Fruit fly (Drosophila melanogaster) whole organism, embryonic: ENCODE data around the gene CG6345.

Source experiments
- Bdp1 ChIP-seq: fragments of 200-800 bp; sonication (Bioruptor generic); optimal IDR thresholded peaks from 3 replicates; lab custom pipeline; 2016; ENCODE audit warnings: missing biosample characterization, missing genetic modification characterization
- CG11398 ChIP-seq: fragments of 200-800 bp; sonication (Bioruptor generic); optimal IDR thresholded peaks from 2 replicates; lab custom pipeline; 2016; ENCODE audit warnings: missing biosample characterization, missing genetic modification characterization
- CG12155 ChIP-seq: fragments of 200-800 bp; sonication (Bioruptor generic); optimal IDR thresholded peaks from 3 replicates; lab custom pipeline; 2016; ENCODE audit warnings: missing biosample characterization, missing genetic modification characterization
- CG12219 ChIP-seq: fragments of 200-800 bp; sonication (Bioruptor generic); optimal IDR thresholded peaks from 3 replicates; lab custom pipeline; 2018; ENCODE audit warnings: missing biosample characterization, mild to moderate bottlenecking, missing genetic modification characterization
- CG15011 ChIP-seq: fragments of 200-800 bp; sonication (Bioruptor generic); optimal IDR thresholded peaks from 3 replicates; lab custom pipeline; 2018; ENCODE audit warnings: missing biosample characterization, mild to moderate bottlenecking, missing genetic modification characterization
- CG1529 ChIP-seq: fragments of 200-800 bp; sonication (Bioruptor generic); optimal IDR thresholded peaks from 3 replicates; lab custom pipeline; 2018; ENCODE audit warnings: missing biosample characterization, missing genetic modification characterization
- CG1792 ChIP-seq: fragments of 200-800 bp; sonication (Bioruptor generic); optimal IDR thresholded peaks from 2 replicates; lab custom pipeline; 2016; ENCODE audit warnings: missing biosample characterization, missing genetic modification characterization
- CG2199 ChIP-seq: fragments of 200-800 bp; sonication (Bioruptor generic); IDR thresholded peaks from 3 replicates; pipeline ENCODE4 v1.3.6; 2022; ENCODE audit warnings: missing biosample characterization, missing genetic modification characterization
- CG2712 ChIP-seq: fragments of 200-800 bp; optimal IDR thresholded peaks from 3 replicates; lab custom pipeline; 2019; ENCODE audit warnings: missing biosample characterization, mild to moderate bottlenecking, missing genetic modification characterization, moderate library complexity
- CG31365 ChIP-seq: fragments of 200-800 bp; sonication (Bioruptor generic); optimal IDR thresholded peaks from 2 replicates; lab custom pipeline; 2018; ENCODE audit warnings: missing biosample characterization, mild to moderate bottlenecking, missing genetic modification characterization
- CG32532 ChIP-seq: fragments of 200-800 bp; sonication (Bioruptor generic); IDR thresholded peaks from 2 replicates; pipeline ENCODE4 v1.3.6; 2022; ENCODE audit warnings: missing biosample characterization, missing genetic modification characterization
- CG4707 ChIP-seq: fragments of 200-800 bp; sonication (Bioruptor generic); optimal IDR thresholded peaks from 2 replicates; lab custom pipeline; 2018; ENCODE audit warnings: missing biosample characterization, mild to moderate bottlenecking, missing genetic modification characterization, moderate library complexity
- CG4820 ChIP-seq: fragments of 200-800 bp; sonication (Bioruptor generic); optimal IDR thresholded peaks from 3 replicates; lab custom pipeline; 2016; ENCODE audit warnings: missing biosample characterization, missing genetic modification characterization
- CG6765 ChIP-seq: fragments of 200-800 bp; sonication (Bioruptor generic); optimal IDR thresholded peaks from 3 replicates; lab custom pipeline; 2017; ENCODE audit warnings: missing biosample characterization, mild to moderate bottlenecking, missing genetic modification characterization
- CG7271 ChIP-seq: fragments of 200-800 bp; sonication (Bioruptor generic); optimal IDR thresholded peaks from 2 replicates; lab custom pipeline; 2018; ENCODE audit warnings: missing biosample characterization, mild to moderate bottlenecking, missing genetic modification characterization, moderate library complexity
- CG7372 ChIP-seq: fragments of 200-800 bp; sonication (Bioruptor generic); IDR thresholded peaks from 2 replicates; pipeline ENCODE4 v1.3.6; 2022; ENCODE audit warnings: missing biosample characterization, missing genetic modification characterization
- CG8281 ChIP-seq: fragments of 200-800 bp; sonication (Bioruptor generic); optimal IDR thresholded peaks from 2 replicates; lab custom pipeline; 2018; ENCODE audit warnings: missing biosample characterization, mild to moderate bottlenecking, missing genetic modification characterization, moderate library complexity
- CG8924 ChIP-seq: fragments of 200-800 bp; optimal IDR thresholded peaks from 3 replicates; lab custom pipeline; 2019; ENCODE audit warnings: missing biosample characterization, mild to moderate bottlenecking, missing genetic modification characterization, moderate library complexity
- CG9876 ChIP-seq: fragments of 200-800 bp; sonication (Bioruptor generic); optimal IDR thresholded peaks from 2 replicates; lab custom pipeline; 2016; ENCODE audit warnings: missing biosample characterization, missing genetic modification characterization
- Dad ChIP-seq: fragments of 200-800 bp; sonication (Bioruptor generic); optimal IDR thresholded peaks from 3 replicates; lab custom pipeline; 2016; ENCODE audit warnings: missing biosample characterization, missing genetic modification characterization
- Doc2 ChIP-seq: fragments of 200-800 bp; sonication (Bioruptor generic); IDR thresholded peaks from 2 replicates; pipeline ENCODE4 v1.3.6; 2022; ENCODE audit warnings: missing biosample characterization, missing genetic modification characterization
- ERR ChIP-seq: fragments of 200-800 bp; sonication (Bioruptor generic); optimal IDR thresholded peaks from 2 replicates; lab custom pipeline; 2016; ENCODE audit warnings: missing biosample characterization, missing genetic modification characterization
- Eip74EF ChIP-seq, 2 experiments: fragments of 200-800 bp in 1 of 2; fragments of >200 bp in 1 of 2; sonication (Bioruptor generic) in 1 of 2; optimal IDR thresholded peaks; 2 replicates each; lab custom pipeline; 2017 to 2019; ENCODE audit warnings: missing biosample characterization in 2 of 2, missing genetic modification characterization in 2 of 2, mild to moderate bottlenecking in 1 of 2, moderate library complexity in 1 of 2
- H15 ChIP-seq: fragments of 200-800 bp; sonication (Bioruptor generic); IDR thresholded peaks from 3 replicates; pipeline ENCODE4 v1.3.6; 2022; ENCODE audit warnings: missing biosample characterization, missing genetic modification characterization
- HLH4C ChIP-seq: fragments of 200-800 bp; sonication (Bioruptor generic); IDR thresholded peaks from 3 replicates; pipeline ENCODE4 v1.3.6; 2022; ENCODE audit warnings: missing biosample characterization, missing genetic modification characterization; ENCODE audit not compliant: partially characterized antibody
- Hey ChIP-seq: fragments of 200-800 bp; sonication (Bioruptor generic); optimal IDR thresholded peaks from 3 replicates; lab custom pipeline; 2018; ENCODE audit warnings: missing biosample characterization, mild to moderate bottlenecking, missing genetic modification characterization
- Lhr ChIP-seq: fragments of 200-800 bp; sonication (Bioruptor generic); optimal IDR thresholded peaks from 3 replicates; lab custom pipeline; 2017; ENCODE audit warnings: mild to moderate bottlenecking, missing biosample characterization, missing genetic modification reagents, missing genetic modification characterization
- Meics ChIP-seq: fragments of 200-800 bp; sonication (Bioruptor generic); optimal IDR thresholded peaks from 2 replicates; lab custom pipeline; 2017; ENCODE audit warnings: missing biosample characterization, mild to moderate bottlenecking, missing genetic modification characterization
- Sry-δ ChIP-seq: fragments of 200-800 bp; sonication (Bioruptor generic); optimal IDR thresholded peaks from 2 replicates; lab custom pipeline; 2016; ENCODE audit warnings: missing biosample characterization, missing genetic modification characterization
- ac ChIP-seq: fragments of 200-800 bp; sonication (Bioruptor generic); optimal IDR thresholded peaks from 3 replicates; lab custom pipeline; 2017; ENCODE audit warnings: missing biosample characterization, mild to moderate bottlenecking, missing genetic modification characterization
- aop ChIP-seq: fragments of 200-800 bp; sonication (Bioruptor generic); IDR thresholded peaks from 2 replicates; pipeline ENCODE4 v1.3.6; 2022; ENCODE audit warnings: missing biosample characterization, missing genetic modification characterization
- ara ChIP-seq: fragments of 200-800 bp; sonication (Bioruptor generic); IDR thresholded peaks from 2 replicates; pipeline ENCODE4 v1.3.6; 2022; ENCODE audit warnings: missing biosample characterization, missing genetic modification characterization
- ato ChIP-seq: fragments of 200-800 bp; sonication (Bioruptor generic); IDR thresholded peaks from 2 replicates; pipeline ENCODE4 v1.3.6; 2022; ENCODE audit warnings: missing biosample characterization, missing genetic modification characterization; ENCODE audit not compliant: partially characterized antibody
- az2 ChIP-seq: fragments of 200-800 bp; sonication (Bioruptor generic); optimal IDR thresholded peaks from 3 replicates; lab custom pipeline; 2016; ENCODE audit warnings: missing biosample characterization, missing genetic modification characterization
- bowl ChIP-seq: fragments of 200-800 bp; sonication (Bioruptor generic); IDR thresholded peaks from 2 replicates; pipeline ENCODE4 v1.3.6; 2022; ENCODE audit warnings: missing biosample characterization, missing genetic modification characterization
- cg ChIP-seq: fragments of 200-800 bp; sonication (Bioruptor generic); optimal IDR thresholded peaks from 3 replicates; lab custom pipeline; 2019; ENCODE audit warnings: missing biosample characterization, mild to moderate bottlenecking, missing genetic modification characterization, moderate library complexity
- ci ChIP-seq: fragments of 200-800 bp; sonication (Bioruptor generic); IDR thresholded peaks from 3 replicates; pipeline ENCODE4 v1.3.6; 2022; ENCODE audit warnings: missing biosample characterization, missing genetic modification characterization
- dati ChIP-seq: fragments of 200-800 bp; sonication (Bioruptor generic); IDR thresholded peaks from 2 replicates; pipeline ENCODE4 v1.3.6; 2022; ENCODE audit warnings: missing biosample characterization, missing genetic modification characterization
- dpn ChIP-seq, 2 experiments: fragments of 200-800 bp; sonication (Bioruptor generic); optimal IDR thresholded peaks; 3 replicates each; lab custom pipeline; 2016; ENCODE audit warnings: missing biosample characterization in 2 of 2, missing genetic modification characterization in 2 of 2
- dysf ChIP-seq: fragments of 200-800 bp; sonication (Bioruptor generic); IDR thresholded peaks from 3 replicates; pipeline ENCODE4 v1.3.6; 2022; ENCODE audit warnings: missing biosample characterization, missing genetic modification characterization
- hth ChIP-seq: fragments of >200 bp; optimal IDR thresholded peaks from 2 replicates; lab custom pipeline; 2017; ENCODE audit warnings: inconsistent platforms
- jing ChIP-seq: fragments of 200-800 bp; sonication (Bioruptor generic); optimal IDR thresholded peaks from 2 replicates; lab custom pipeline; 2018; ENCODE audit warnings: missing biosample characterization, mild to moderate bottlenecking, missing genetic modification characterization
- jumu ChIP-seq: fragments of 200-800 bp; sonication (Bioruptor generic); optimal IDR thresholded peaks from 3 replicates; lab custom pipeline; 2016; ENCODE audit warnings: missing biosample characterization, missing genetic modification characterization
- lilli ChIP-seq: fragments of 200-800 bp; sonication (Bioruptor generic); optimal IDR thresholded peaks from 3 replicates; lab custom pipeline; 2016; ENCODE audit warnings: missing biosample characterization, missing genetic modification characterization
- nau ChIP-seq: fragments of 200-800 bp; sonication (Bioruptor generic); optimal IDR thresholded peaks from 3 replicates; lab custom pipeline; 2017; ENCODE audit warnings: missing biosample characterization, mild to moderate bottlenecking, missing genetic modification characterization, missing genetic modification reagents
- nerfin-2 ChIP-seq: fragments of 200-800 bp; sonication (Bioruptor generic); IDR thresholded peaks from 2 replicates; pipeline ENCODE4 v1.3.6; 2022; ENCODE audit warnings: missing biosample characterization, missing genetic modification characterization; ENCODE audit not compliant: partially characterized antibody
- prd ChIP-seq, 3 experiments: fragments of >200 bp in 2 of 3; fragments of 200-800 bp in 1 of 3; sonication (Bioruptor generic) in 1 of 3; optimal IDR thresholded peaks in 2 of 3; IDR thresholded peaks in 1 of 3; 2 replicates in 2 of 3; 3 replicates in 1 of 3; pipeline versions ENCODE4 v1.3.6 to Lab custom; 2017 to 2022; ENCODE audit warnings: missing biosample characterization in 1 of 3, missing genetic modification characterization in 1 of 3
- stwl ChIP-seq: fragments of 200-800 bp; sonication (Bioruptor generic); optimal IDR thresholded peaks from 3 replicates; lab custom pipeline; 2018; ENCODE audit warnings: missing biosample characterization, mild to moderate bottlenecking, missing genetic modification characterization, moderate library complexity
- tin ChIP-seq: fragments of 200-800 bp; sonication (Bioruptor generic); optimal IDR thresholded peaks from 3 replicates; lab custom pipeline; 2016; ENCODE audit warnings: missing biosample characterization, missing genetic modification characterization
- tio ChIP-seq: fragments of 200-800 bp; sonication (Bioruptor generic); optimal IDR thresholded peaks from 2 replicates; lab custom pipeline; 2017; ENCODE audit warnings: missing biosample characterization, missing genetic modification characterization, inconsistent platforms

Gene CG6345

DNA sequence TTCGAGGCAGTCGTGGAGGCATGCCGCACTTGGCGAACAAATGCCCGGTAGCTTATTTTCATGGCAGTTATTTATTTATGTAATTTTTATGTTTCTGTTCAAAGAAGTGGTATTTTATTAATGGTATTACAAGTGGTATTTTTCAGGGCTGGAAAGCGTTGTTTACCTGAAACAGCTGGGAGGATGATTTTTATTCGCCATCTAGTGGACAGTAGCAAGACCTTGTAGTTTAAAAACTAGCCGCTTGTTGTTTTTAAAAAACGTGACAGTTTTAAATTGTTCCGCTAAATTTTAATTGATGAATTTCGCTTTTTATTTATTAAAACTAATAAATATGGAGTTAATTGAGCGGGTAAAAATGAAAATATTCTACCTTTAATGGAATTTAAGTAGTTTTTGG, at the start of gene CG6345:
Gene CG6345 (minus strand): TSS at position 124 of the 400 bp plus-strand sequence.
- TF ChIP-seq H15 (GFP tag; lab: Robert Waterston, UW) (peak; percentile 77), CG1792 (peak; percentile 54), jumu (GFP tag; lab: Kevin White, UChicago) (peak; percentile 66), tio (no peak), CG12219 (GFP tag; lab: Kevin White, UChicago) (peak; percentile 84), CG7372 (GFP tag; lab: Robert Waterston, UW) (peak; percentile 74), cg (GFP tag; lab: Kevin White, UChicago) (no peak), Lhr (GFP tag; lab: Kevin White, UChicago) (peak; percentile 86), nau (GFP tag; lab: Kevin White, UChicago) (peak; percentile 87), Sry-δ (GFP tag; lab: Kevin White, UChicago) (peak; percentile 55), CG7271 (tag; lab: Kevin White, UChicago) (peak; percentile 82), CG12155 (GFP tag; lab: Kevin White, UChicago) (peak; percentile 63), CG32532 (peak; percentile 92), CG2712 (tag; lab: Kevin White, UChicago) (peak; percentile 88), hth (lab: Kevin White, UChicago) (no peak), ac (GFP tag; lab: Kevin White, UChicago) (peak; percentile 76), Eip74EF (GFP tag; optimal IDR thresholded peaks at IDR 0.05; lab: Kevin White, UChicago) (peak in 1 of 2 experiments; percentile 31), Doc2 (GFP tag; lab: Robert Waterston, UW) (no peak), az2 (GFP tag; lab: Kevin White, UChicago) (peak; percentile 91), ERR (GFP tag; lab: Kevin White, UChicago) (peak; percentile 49), ara (peak; percentile 75; the same call in 1 of the 2 replicates), CG9876 (peak; percentile 47), ci (peak; percentile 95), CG1529 (peak; percentile 84), CG11398 (peak; percentile 67), Dad (peak; percentile 72), CG2199 (GFP tag; lab: Robert Waterston, UW) (peak; percentile 86; the same call in 2 of the 3 replicates), stwl (peak; percentile 81), CG31365 (peak; percentile 82), CG4707 (GFP tag; lab: Kevin White, UChicago) (peak; percentile 90), ato (no peak), aop (GFP tag; lab: Robert Waterston, UW) (0 out of 2 replicates have a peak, but pooled peaks have one; percentile 36), CG6765 (peak; percentile 91), dysf (GFP tag; lab: Robert Waterston, UW) (peak; percentile 83), CG15011 (peak; percentile 75), Bdp1 (GFP tag; lab: Kevin White, UChicago) (peak; percentile 58), CG4820 (peak; percentile 88), nerfin-2 (GFP tag; lab: Robert Waterston, UW) (no peak), HLH4C (GFP tag; lab: Robert Waterston, UW) (no peak), Meics (GFP tag; lab: Kevin White, UChicago) (peak; percentile 90), jing (GFP tag; lab: Kevin White, UChicago) (peak; percentile 61), CG8281 (tag; lab: Kevin White, UChicago) (peak; percentile 62), tin (GFP tag; lab: Kevin White, UChicago) (peak; percentile 92), lilli (peak; percentile 82), CG8924 (tag; lab: Kevin White, UChicago) (peak; percentile 54), dati (GFP tag; lab: Robert Waterston, UW) (no peak), bowl (GFP tag; lab: Robert Waterston, UW) (peak; percentile 59; the same call in 1 of the 2 replicates), dpn (GFP tag; optimal IDR thresholded peaks at IDR 0.05; lab: Kevin White, UChicago) (peak; percentile 84 to 87), Hey (tag; lab: Kevin White, UChicago) (peak; percentile 20), prd (optimal IDR thresholded peaks at IDR 0.05; lab: Kevin White, UChicago) (no peak), prd (GFP tag; IDR thresholded peaks at IDR 0.05; lab: Robert Waterston, UW) (peak; percentile 75)
